Fruit fly (Drosophila melanogaster) whole organism, prepupa: ENCODE data around the gene CG31176.

ENCODE experiments used
- Blimp-1 ChIP-seq: fragments of 200-800 bp; sonication (Bioruptor generic); optimal IDR thresholded peaks from 3 replicates; lab custom pipeline; 2017; ENCODE audit warnings: missing biosample characterization, missing genetic modification characterization, mild to moderate bottlenecking, moderate library complexity, missing genetic modification reagents
- CG10631 ChIP-seq: fragments of 200-800 bp; sonication (Bioruptor generic); optimal IDR thresholded peaks from 2 replicates; lab custom pipeline; 2016; ENCODE audit warnings: missing biosample characterization, missing genetic modification characterization
- CG10669 ChIP-seq: fragments of 200-800 bp; sonication (Bioruptor generic); optimal IDR thresholded peaks from 3 replicates; lab custom pipeline; 2018; ENCODE audit warnings: missing biosample characterization, mild to moderate bottlenecking, missing genetic modification characterization, moderate library complexity
- CG11294 ChIP-seq: fragments of 200-800 bp; sonication (Bioruptor generic); IDR thresholded peaks from 2 replicates; pipeline ENCODE4 v1.3.6; 2022; ENCODE audit warnings: missing biosample characterization, missing genetic modification characterization
- CG11902 ChIP-seq: fragments of 200-800 bp; sonication (Bioruptor generic); optimal IDR thresholded peaks from 3 replicates; lab custom pipeline; 2016; ENCODE audit warnings: missing biosample characterization, missing genetic modification characterization
- CG15336 ChIP-seq: fragments of 200-800 bp; sonication (Bioruptor generic); IDR thresholded peaks from 2 replicates; pipeline ENCODE4 v1.3.6; 2022; ENCODE audit warnings: missing biosample characterization, missing genetic modification characterization
- CG1621 ChIP-seq: fragments of 200-800 bp; sonication (Bioruptor generic); optimal IDR thresholded peaks from 3 replicates; lab custom pipeline; 2018; ENCODE audit warnings: missing biosample characterization, mild to moderate bottlenecking, missing genetic modification characterization
- CG16779 ChIP-seq: fragments of 200-800 bp; sonication (Bioruptor generic); optimal IDR thresholded peaks from 3 replicates; lab custom pipeline; 2017; ENCODE audit warnings: missing biosample characterization, mild to moderate bottlenecking, missing genetic modification characterization
- CG3032 ChIP-seq: fragments of 200-800 bp; optimal IDR thresholded peaks from 2 replicates; lab custom pipeline; 2019; ENCODE audit warnings: missing biosample characterization, mild to moderate bottlenecking, missing genetic modification characterization, moderate library complexity
- CG31627 ChIP-seq: fragments of 200-800 bp; sonication (Bioruptor generic); optimal IDR thresholded peaks from 3 replicates; lab custom pipeline; 2016; ENCODE audit warnings: missing biosample characterization, missing genetic modification characterization
- CG32006 ChIP-seq: fragments of 200-800 bp; sonication (Bioruptor generic); optimal IDR thresholded peaks from 3 replicates; lab custom pipeline; 2017; ENCODE audit warnings: missing biosample characterization, mild to moderate bottlenecking, missing genetic modification characterization
- CG4318 ChIP-seq: fragments of 200-800 bp; sonication (Bioruptor generic); optimal IDR thresholded peaks from 3 replicates; lab custom pipeline; 2017; ENCODE audit warnings: missing biosample characterization, mild to moderate bottlenecking, missing genetic modification characterization
- CG6163 ChIP-seq: fragments of 200-800 bp; sonication (Bioruptor generic); IDR thresholded peaks from 3 replicates; pipeline ENCODE4 v1.3.6; 2022; ENCODE audit warnings: missing biosample characterization, missing genetic modification characterization
- CG6276 ChIP-seq: fragments of 200-800 bp; sonication (Bioruptor generic); optimal IDR thresholded peaks from 2 replicates; lab custom pipeline; 2017; ENCODE audit warnings: missing biosample characterization, mild to moderate bottlenecking, missing genetic modification characterization
- CG6792 ChIP-seq: fragments of 200-800 bp; sonication (Bioruptor generic); optimal IDR thresholded peaks from 3 replicates; lab custom pipeline; 2016; ENCODE audit warnings: missing biosample characterization, missing genetic modification characterization
- CG6808 ChIP-seq: fragments of 200-800 bp; sonication (Bioruptor generic); optimal IDR thresholded peaks from 3 replicates; lab custom pipeline; 2017; ENCODE audit warnings: missing biosample characterization, missing genetic modification characterization, mild to moderate bottlenecking, moderate library complexity, missing genetic modification reagents
- CG6854 ChIP-seq: fragments of 200-800 bp; sonication (Bioruptor generic); optimal IDR thresholded peaks from 2 replicates; lab custom pipeline; 2017; ENCODE audit warnings: missing biosample characterization, mild to moderate bottlenecking, missing genetic modification characterization
- CG7368 ChIP-seq: fragments of 200-800 bp; sonication (Bioruptor generic); optimal IDR thresholded peaks from 3 replicates; lab custom pipeline; 2016; ENCODE audit warnings: missing biosample characterization, missing genetic modification characterization
- CG8119 ChIP-seq: fragments of 200-800 bp; sonication (Bioruptor generic); IDR thresholded peaks from 3 replicates; pipeline ENCODE4 v1.3.6; 2022; ENCODE audit warnings: missing biosample characterization, missing genetic modification characterization
- CG8319 ChIP-seq: fragments of 200-800 bp; sonication (Bioruptor generic); optimal IDR thresholded peaks from 3 replicates; lab custom pipeline; 2016; ENCODE audit warnings: missing biosample characterization, missing genetic modification characterization
- CG8632 ChIP-seq: fragments of 200-800 bp; sonication (Bioruptor generic); optimal IDR thresholded peaks from 3 replicates; lab custom pipeline; 2016; ENCODE audit warnings: missing biosample characterization, missing genetic modification characterization
- CG9139 ChIP-seq: fragments of 200-800 bp; sonication (Bioruptor generic); optimal IDR thresholded peaks from 3 replicates; lab custom pipeline; 2017; ENCODE audit warnings: missing biosample characterization, mild to moderate bottlenecking, missing genetic modification characterization
- Eip75B ChIP-seq: fragments of 200-800 bp; sonication (Bioruptor generic); optimal IDR thresholded peaks from 3 replicates; lab custom pipeline; 2016; ENCODE audit warnings: missing biosample characterization, missing genetic modification characterization
- Eip78C ChIP-seq: fragments of 200-800 bp; sonication (Bioruptor generic); peaks from one replicate; lab custom pipeline; 2016; ENCODE audit warnings: missing biosample characterization, missing genetic modification characterization
- Eip93F ChIP-seq: fragments of 200-800 bp; sonication (Bioruptor generic); optimal IDR thresholded peaks from 2 replicates; lab custom pipeline; 2016; ENCODE audit warnings: missing biosample characterization, mild to moderate bottlenecking, missing genetic modification characterization
- Ets21C ChIP-seq: fragments of 200-800 bp; sonication (Bioruptor generic); optimal IDR thresholded peaks from 3 replicates; lab custom pipeline; 2016; ENCODE audit warnings: missing biosample characterization, missing genetic modification characterization
- Ets96B ChIP-seq: fragments of 200-800 bp; optimal IDR thresholded peaks from 2 replicates; lab custom pipeline; 2019; ENCODE audit warnings: missing biosample characterization, mild to moderate bottlenecking, missing genetic modification characterization, moderate library complexity
- Gug ChIP-seq: fragments of 200-800 bp; sonication (Bioruptor generic); IDR thresholded peaks from 2 replicates; pipeline ENCODE4 v1.3.6; 2022; ENCODE audit warnings: missing biosample characterization, missing genetic modification characterization
- Hr38 ChIP-seq: sonication (Bioruptor generic); optimal IDR thresholded peaks from 2 replicates; lab custom pipeline; 2016; ENCODE audit warnings: missing biosample characterization, missing genetic modification characterization
- Hr39 ChIP-seq: fragments of 200-800 bp; sonication (Bioruptor generic); optimal IDR thresholded peaks from 2 replicates; lab custom pipeline; 2016; ENCODE audit warnings: missing biosample characterization, missing genetic modification characterization
- Hr4 ChIP-seq: fragments of 200-800 bp; sonication (Bioruptor generic); optimal IDR thresholded peaks from 3 replicates; lab custom pipeline; 2016; ENCODE audit warnings: missing biosample characterization, missing genetic modification characterization
- Met ChIP-seq: fragments of 200-800 bp; sonication (Bioruptor generic); optimal IDR thresholded peaks from 3 replicates; lab custom pipeline; 2016; ENCODE audit warnings: missing biosample characterization, missing genetic modification characterization
- OdsH ChIP-seq: fragments of 200-800 bp; sonication (Bioruptor generic); optimal IDR thresholded peaks from 3 replicates; lab custom pipeline; 2016; ENCODE audit warnings: missing biosample characterization, missing genetic modification characterization
- Sox102F ChIP-seq: fragments of 200-800 bp; sonication (Bioruptor generic); optimal IDR thresholded peaks from 2 replicates; lab custom pipeline; 2016; ENCODE audit warnings: missing biosample characterization, mild to moderate bottlenecking, missing genetic modification characterization
- Sox14 ChIP-seq: fragments of 200-800 bp; sonication (Bioruptor generic); optimal IDR thresholded peaks from 3 replicates; lab custom pipeline; 2016; ENCODE audit warnings: missing biosample characterization, missing genetic modification characterization
- Sox15 ChIP-seq: fragments of 200-800 bp; sonication (Bioruptor generic); optimal IDR thresholded peaks from 3 replicates; lab custom pipeline; 2016; ENCODE audit warnings: missing biosample characterization, missing genetic modification characterization
- achi ChIP-seq: fragments of 200-800 bp; sonication (Bioruptor generic); optimal IDR thresholded peaks from 3 replicates; lab custom pipeline; 2016; ENCODE audit warnings: missing biosample characterization, missing genetic modification characterization
- acj6 ChIP-seq: fragments of 200-800 bp; sonication (Bioruptor generic); optimal IDR thresholded peaks from 3 replicates; lab custom pipeline; 2016; ENCODE audit warnings: missing biosample characterization, missing genetic modification characterization
- cyc ChIP-seq: fragments of 200-800 bp; sonication (Bioruptor generic); optimal IDR thresholded peaks from 3 replicates; lab custom pipeline; 2016; ENCODE audit warnings: missing biosample characterization, missing genetic modification characterization
- dac ChIP-seq: fragments of 200-800 bp; sonication (Bioruptor generic); optimal IDR thresholded peaks from 2 replicates; lab custom pipeline; 2017; ENCODE audit warnings: missing biosample characterization, mild to moderate bottlenecking, missing genetic modification characterization
- eg ChIP-seq: fragments of 200-800 bp; sonication (Bioruptor generic); IDR thresholded peaks from 3 replicates; pipeline ENCODE4 v1.3.6; 2022; ENCODE audit warnings: missing biosample characterization, missing genetic modification characterization
- esn ChIP-seq: fragments of 200-800 bp; sonication (Bioruptor generic); optimal IDR thresholded peaks from 2 replicates; lab custom pipeline; 2016; ENCODE audit warnings: missing biosample characterization, mild to moderate bottlenecking, missing genetic modification characterization, moderate library complexity
- fd59A ChIP-seq: fragments of 200-800 bp; sonication (Bioruptor generic); optimal IDR thresholded peaks from 2 replicates; lab custom pipeline; 2017; ENCODE audit warnings: missing biosample characterization, mild to moderate bottlenecking, missing genetic modification characterization, missing genetic modification reagents
- fd85E ChIP-seq: fragments of 200-800 bp; sonication (Bioruptor generic); optimal IDR thresholded peaks from 3 replicates; lab custom pipeline; 2016; ENCODE audit warnings: missing biosample characterization, missing genetic modification characterization
- fkh ChIP-seq: fragments of 200-800 bp; sonication (Bioruptor generic); optimal IDR thresholded peaks from 3 replicates; lab custom pipeline; 2017; ENCODE audit warnings: missing biosample characterization, mild to moderate bottlenecking, missing genetic modification characterization, moderate library complexity
- lz ChIP-seq: fragments of 200-800 bp; sonication (Bioruptor generic); optimal IDR thresholded peaks from 3 replicates; lab custom pipeline; 2016; ENCODE audit warnings: missing biosample characterization, missing genetic modification characterization
- pdm3 ChIP-seq: fragments of 200-800 bp; sonication (Bioruptor generic); optimal IDR thresholded peaks from 3 replicates; lab custom pipeline; 2016; ENCODE audit warnings: missing biosample characterization, missing genetic modification characterization
- salr ChIP-seq, 2 experiments: fragments of 200-800 bp; sonication (Bioruptor generic); optimal IDR thresholded peaks; 3 replicates each; lab custom pipeline; 2016 to 2018; ENCODE audit warnings: missing biosample characterization in 2 of 2, missing genetic modification characterization in 2 of 2, mild to moderate bottlenecking in 1 of 2
- spab ChIP-seq: fragments of 200-800 bp; sonication (Bioruptor generic); optimal IDR thresholded peaks from 2 replicates; lab custom pipeline; 2017; ENCODE audit warnings: missing biosample characterization, mild to moderate bottlenecking, missing genetic modification characterization, missing genetic modification reagents
- ss ChIP-seq, 2 experiments: fragments of 200-800 bp; sonication (Bioruptor generic); optimal IDR thresholded peaks; 2 replicates in 1 of 2; 3 replicates in 1 of 2; lab custom pipeline; 2017 to 2018; ENCODE audit warnings: mild to moderate bottlenecking in 2 of 2, missing biosample characterization in 2 of 2, missing genetic modification characterization in 2 of 2, moderate library complexity in 1 of 2
- svp ChIP-seq: fragments of 200-800 bp; sonication (Bioruptor generic); peaks from one replicate; lab custom pipeline; 2016; ENCODE audit warnings: missing biosample characterization, missing genetic modification characterization
- topi ChIP-seq: fragments of 200-800 bp; sonication (Bioruptor generic); optimal IDR thresholded peaks from 3 replicates; lab custom pipeline; 2016; ENCODE audit warnings: missing biosample characterization, missing genetic modification characterization
- vri ChIP-seq: fragments of 200-800 bp; sonication (Bioruptor generic); optimal IDR thresholded peaks from 3 replicates; lab custom pipeline; 2016; ENCODE audit warnings: missing biosample characterization, mild to moderate bottlenecking, missing genetic modification characterization

CG31176 gene

DNA sequence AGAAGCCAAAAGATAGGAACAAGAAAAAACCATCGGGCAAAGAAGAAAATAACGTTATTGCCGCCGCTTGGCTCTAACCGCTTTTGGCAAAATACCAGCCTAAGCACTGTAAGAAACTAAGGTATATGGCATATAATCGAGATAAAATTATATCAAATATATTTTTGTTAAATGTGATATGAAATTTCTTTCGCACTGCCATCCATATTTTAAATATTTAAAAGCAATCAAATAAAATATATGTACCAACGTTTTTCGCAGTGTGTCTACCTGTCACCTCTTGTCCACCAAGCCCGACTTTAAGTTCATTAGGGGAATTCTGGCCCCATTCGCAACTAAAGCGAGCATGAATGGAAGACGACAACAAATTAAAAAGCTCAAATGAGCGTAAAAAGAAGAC lies 91.7 kb downstream of the CG31176 start:
- TF ChIP-seq fd59A (GFP tag; lab: Kevin White, UChicago) (peak; percentile 37), esn (peak; percentile 83), Hr38 (GFP tag; lab: Kevin White, UChicago) (no peak), CG16779 (no peak), eg (peak; percentile 90), cyc (GFP tag; lab: Kevin White, UChicago) (peak; percentile 66), spab (GFP tag; lab: Kevin White, UChicago) (peak; percentile 39), CG31627 (GFP tag; lab: Kevin White, UChicago) (peak; percentile 54), CG11294 (GFP tag; lab: Robert Waterston, UW) (peak; percentile 60), CG8632 (peak; percentile 50), Sox102F (GFP tag; lab: Kevin White, UChicago) (peak; percentile 80), CG7368 (GFP tag; lab: Kevin White, UChicago) (peak; percentile 47), CG9139 (no peak), CG6792 (peak; percentile 64), ss (GFP tag; optimal IDR thresholded peaks at IDR 0.05; lab: Kevin White, UChicago) (peak in 1 of 2 experiments; percentile 30), CG1621 (tag; lab: Kevin White, UChicago) (no peak), fkh (GFP tag; lab: Kevin White, UChicago) (peak; percentile 17), CG32006 (peak; percentile 84), CG3032 (tag; lab: Kevin White, UChicago) (peak; percentile 56), OdsH (GFP tag; lab: Kevin White, UChicago) (peak; percentile 76), CG15336 (GFP tag; lab: Robert Waterston, UW) (peak; percentile 86), acj6 (peak; percentile 61), Hr4 (peak; percentile 71), Eip75B (GFP tag; lab: Kevin White, UChicago) (peak; percentile 55), Sox14 (GFP tag; lab: Kevin White, UChicago) (peak; percentile 69), Sox15 (GFP tag; lab: Kevin White, UChicago) (peak; percentile 26), svp (GFP tag; lab: Kevin White, UChicago) (peak; percentile 84), Eip93F (GFP tag; lab: Kevin White, UChicago) (peak; percentile 73), CG10669 (GFP tag; lab: Kevin White, UChicago) (peak; percentile 28), lz (GFP tag; lab: Kevin White, UChicago) (peak; percentile 71), Blimp-1 (GFP tag; lab: Kevin White, UChicago) (peak; percentile 45), CG6163 (GFP tag; lab: Robert Waterston, UW) (peak; percentile 86), pdm3 (GFP tag; lab: Kevin White, UChicago) (peak; percentile 70), Ets96B (peak; percentile 57), Hr39 (GFP tag; lab: Kevin White, UChicago) (peak; percentile 63), topi (peak; percentile 69), Ets21C (GFP tag; lab: Kevin White, UChicago) (peak; percentile 52), CG10631 (peak; percentile 64), CG4318 (peak; percentile 40), CG8319 (GFP tag; lab: Kevin White, UChicago) (peak; percentile 11), Gug (GFP tag; lab: Robert Waterston, UW) (peak; percentile 60), CG6276 (peak; percentile 76), CG6808 (GFP tag; lab: Kevin White, UChicago) (peak; percentile 22), CG6854 (GFP tag; lab: Kevin White, UChicago) (peak; percentile 3), Eip78C (GFP tag; lab: Kevin White, UChicago) (peak; percentile 90), achi (GFP tag; lab: Kevin White, UChicago) (peak; percentile 70), dac (GFP tag; lab: Kevin White, UChicago) (peak; percentile 35), CG8119 (peak; percentile 83), vri (GFP tag; lab: Kevin White, UChicago) (peak; percentile 74), fd85E (GFP tag; lab: Kevin White, UChicago) (no peak), CG11902 (GFP tag; lab: Kevin White, UChicago) (peak; percentile 9), salr (GFP tag; optimal IDR thresholded peaks at IDR 0.05; lab: Kevin White, UChicago) (peak; percentile 11 to 66), Met (GFP tag; lab: Kevin White, UChicago) (peak; percentile 80)
